Fruit fly (Drosophila melanogaster) whole organism, embryonic: ENCODE results near the gene Rpn1.

Experiments used
- ATbp ChIP-seq: fragments of 200-800 bp; sonication (Bioruptor generic); optimal IDR thresholded peaks from 2 replicates; lab custom pipeline; 2017; ENCODE audit warnings: missing biosample characterization, mild to moderate bottlenecking, missing genetic modification characterization, missing genetic modification reagents
- Aef1 ChIP-seq: fragments of 200-800 bp; sonication (Bioruptor generic); IDR thresholded peaks from 3 replicates; pipeline ENCODE4 v1.3.6; 2022; ENCODE audit warnings: missing biosample characterization, missing genetic modification characterization
- Atf-2 ChIP-seq: fragments of 200-800 bp; sonication (Bioruptor generic); optimal IDR thresholded peaks from 2 replicates; lab custom pipeline; 2016; ENCODE audit warnings: missing biosample characterization, missing genetic modification characterization
- Atf6 ChIP-seq: fragments of 200-800 bp; sonication (Bioruptor generic); IDR thresholded peaks from 2 replicates; pipeline ENCODE4 v1.3.6; 2022; ENCODE audit warnings: missing biosample characterization, missing genetic modification characterization
- CG11085 ChIP-seq: fragments of 200-800 bp; sonication (Bioruptor generic); IDR thresholded peaks from 2 replicates; pipeline ENCODE4 v1.3.6; 2022; ENCODE audit warnings: missing biosample characterization, missing genetic modification characterization
- CG12659 ChIP-seq: fragments of 200-800 bp; sonication (Bioruptor generic); optimal IDR thresholded peaks from 3 replicates; lab custom pipeline; 2017; ENCODE audit warnings: mild to moderate bottlenecking, missing biosample characterization, missing genetic modification reagents, missing genetic modification characterization
- CG14860 ChIP-seq: fragments of 200-800 bp; sonication (Bioruptor generic); IDR thresholded peaks from 3 replicates; pipeline ENCODE4 v1.3.6; 2022; ENCODE audit warnings: missing biosample characterization, missing genetic modification characterization; ENCODE audit not compliant: partially characterized antibody
- CG1529 ChIP-seq: fragments of 200-800 bp; sonication (Bioruptor generic); optimal IDR thresholded peaks from 3 replicates; lab custom pipeline; 2018; ENCODE audit warnings: missing biosample characterization, missing genetic modification characterization
- CG15696 ChIP-seq: fragments of 200-800 bp; sonication (Bioruptor generic); optimal IDR thresholded peaks from 2 replicates; lab custom pipeline; 2019; ENCODE audit warnings: missing biosample characterization, mild to moderate bottlenecking, missing genetic modification characterization, moderate library complexity
- CG31224 ChIP-seq: fragments of 200-800 bp; sonication (Bioruptor generic); IDR thresholded peaks from 2 replicates; pipeline ENCODE4 v1.3.6; 2022; ENCODE audit warnings: missing biosample characterization, missing genetic modification characterization
- CG33213 ChIP-seq: fragments of 200-800 bp; sonication (Bioruptor generic); optimal IDR thresholded peaks from 3 replicates; lab custom pipeline; 2016; ENCODE audit warnings: missing biosample characterization, missing genetic modification characterization
- CG4328 ChIP-seq: fragments of 200-800 bp; sonication (Bioruptor generic); optimal IDR thresholded peaks from 3 replicates; lab custom pipeline; 2017; ENCODE audit warnings: missing biosample characterization, missing genetic modification reagents, missing genetic modification characterization
- CG4854 ChIP-seq: fragments of 200-800 bp; sonication (Bioruptor generic); optimal IDR thresholded peaks from 2 replicates; lab custom pipeline; 2016; ENCODE audit warnings: missing biosample characterization, missing genetic modification characterization, inconsistent platforms
- CG5245 ChIP-seq: fragments of 200-800 bp; sonication (Bioruptor generic); optimal IDR thresholded peaks from 3 replicates; lab custom pipeline; 2016; ENCODE audit warnings: missing biosample characterization, missing genetic modification characterization
- CG6683 ChIP-seq: fragments of 200-800 bp; sonication (Bioruptor generic); optimal IDR thresholded peaks from 2 replicates; lab custom pipeline; 2017; ENCODE audit warnings: missing biosample characterization, mild to moderate bottlenecking, missing genetic modification characterization, missing genetic modification reagents
- CG6854 ChIP-seq: fragments of 200-800 bp; sonication (Bioruptor generic); optimal IDR thresholded peaks from 3 replicates; lab custom pipeline; 2017; ENCODE audit warnings: missing biosample characterization, mild to moderate bottlenecking, missing genetic modification characterization
- CG7357 ChIP-seq: fragments of 200-800 bp; sonication (Bioruptor generic); IDR thresholded peaks from 3 replicates; pipeline ENCODE4 v1.3.6; 2022; ENCODE audit warnings: missing biosample characterization, missing genetic modification characterization
- CG7928 ChIP-seq: fragments of 200-800 bp; sonication (Bioruptor generic); optimal IDR thresholded peaks from 2 replicates; lab custom pipeline; 2017; ENCODE audit warnings: missing biosample characterization, mild to moderate bottlenecking, missing genetic modification characterization
- CG8924 ChIP-seq: fragments of 200-800 bp; optimal IDR thresholded peaks from 3 replicates; lab custom pipeline; 2019; ENCODE audit warnings: missing biosample characterization, mild to moderate bottlenecking, missing genetic modification characterization, moderate library complexity
- CG9437 ChIP-seq: fragments of 200-800 bp; sonication (Bioruptor generic); optimal IDR thresholded peaks from 2 replicates; lab custom pipeline; 2018; ENCODE audit warnings: missing biosample characterization, mild to moderate bottlenecking, missing genetic modification characterization
- CG9609 ChIP-seq: fragments of 200-800 bp; sonication (Bioruptor generic); optimal IDR thresholded peaks from 3 replicates; lab custom pipeline; 2016; ENCODE audit warnings: missing biosample characterization, missing genetic modification characterization
- CG9727 ChIP-seq: fragments of 200-800 bp; sonication (Bioruptor generic); optimal IDR thresholded peaks from 3 replicates; lab custom pipeline; 2017; ENCODE audit warnings: missing biosample characterization, mild to moderate bottlenecking, missing genetic modification characterization
- Camta ChIP-seq: fragments of 200-800 bp; sonication (Bioruptor generic); optimal IDR thresholded peaks from 2 replicates; lab custom pipeline; 2016; ENCODE audit warnings: missing biosample characterization, missing genetic modification characterization
- Eip74EF ChIP-seq, 2 experiments: fragments of 200-800 bp in 1 of 2; fragments of >200 bp in 1 of 2; sonication (Bioruptor generic) in 1 of 2; optimal IDR thresholded peaks; 2 replicates each; lab custom pipeline; 2017 to 2019; ENCODE audit warnings: missing biosample characterization in 2 of 2, missing genetic modification characterization in 2 of 2, mild to moderate bottlenecking in 1 of 2, moderate library complexity in 1 of 2
- Elba2 ChIP-seq: fragments of 200-800 bp; sonication (Bioruptor generic); optimal IDR thresholded peaks from 3 replicates; lab custom pipeline; 2016; ENCODE audit warnings: missing biosample characterization, missing genetic modification characterization
- Fer3 ChIP-seq: fragments of 200-800 bp; sonication (Bioruptor generic); optimal IDR thresholded peaks from 2 replicates; lab custom pipeline; 2018; ENCODE audit warnings: missing biosample characterization, mild to moderate bottlenecking, missing genetic modification characterization, moderate library complexity
- Hey ChIP-seq: fragments of 200-800 bp; sonication (Bioruptor generic); optimal IDR thresholded peaks from 3 replicates; lab custom pipeline; 2018; ENCODE audit warnings: missing biosample characterization, mild to moderate bottlenecking, missing genetic modification characterization
- Hmx ChIP-seq: fragments of 200-800 bp; sonication (Bioruptor generic); optimal IDR thresholded peaks from 2 replicates; lab custom pipeline; 2016; ENCODE audit warnings: missing biosample characterization, missing genetic modification characterization
- Mes4 ChIP-seq: fragments of 200-800 bp; sonication (Bioruptor generic); optimal IDR thresholded peaks from 2 replicates; lab custom pipeline; 2016; ENCODE audit warnings: missing biosample characterization, missing genetic modification characterization
- PHDP ChIP-seq: fragments of 200-800 bp; sonication (Bioruptor generic); optimal IDR thresholded peaks from 3 replicates; lab custom pipeline; 2018; ENCODE audit warnings: missing biosample characterization, mild to moderate bottlenecking, missing genetic modification characterization, moderate library complexity
- Six4 ChIP-seq: fragments of 200-800 bp; sonication (Bioruptor generic); optimal IDR thresholded peaks from 2 replicates; lab custom pipeline; 2016; ENCODE audit warnings: missing biosample characterization, missing genetic modification characterization
- Sry-β ChIP-seq: fragments of 200-800 bp; sonication (Bioruptor generic); optimal IDR thresholded peaks from 2 replicates; lab custom pipeline; 2018; ENCODE audit warnings: missing biosample characterization, mild to moderate bottlenecking, missing genetic modification characterization, moderate library complexity
- ap ChIP-seq: fragments of 200-800 bp; sonication (Bioruptor generic); IDR thresholded peaks from 2 replicates; pipeline ENCODE4 v1.3.6; 2022; ENCODE audit warnings: missing biosample characterization, missing genetic modification characterization
- ase ChIP-seq: fragments of 200-800 bp; sonication (Bioruptor generic); IDR thresholded peaks from 3 replicates; pipeline ENCODE4 v1.3.6; 2022; ENCODE audit warnings: missing biosample characterization, missing genetic modification characterization
- bcd ChIP-seq: fragments of 200-800 bp; sonication (Bioruptor generic); optimal IDR thresholded peaks from 2 replicates; lab custom pipeline; 2017; ENCODE audit warnings: missing biosample characterization, mild to moderate bottlenecking, missing genetic modification characterization
- br ChIP-seq: fragments of >200 bp; optimal IDR thresholded peaks from 2 replicates; lab custom pipeline; 2017
- danr ChIP-seq: fragments of 200-800 bp; sonication (Bioruptor generic); IDR thresholded peaks from 2 replicates; pipeline ENCODE4 v1.3.6; 2022; ENCODE audit warnings: missing biosample characterization, missing genetic modification characterization
- ewg ChIP-seq: fragments of 200-800 bp; sonication (Bioruptor generic); optimal IDR thresholded peaks from 3 replicates; lab custom pipeline; 2017; ENCODE audit warnings: mild to moderate bottlenecking, missing biosample characterization, missing genetic modification reagents, missing genetic modification characterization
- gce ChIP-seq: fragments of 200-800 bp; sonication (Bioruptor generic); IDR thresholded peaks from 3 replicates; pipeline ENCODE4 v1.3.6; 2022; ENCODE audit warnings: missing biosample characterization, missing genetic modification characterization
- lbe ChIP-seq: fragments of 200-800 bp; sonication (Bioruptor generic); optimal IDR thresholded peaks from 2 replicates; lab custom pipeline; 2016; ENCODE audit warnings: missing biosample characterization, mild to moderate bottlenecking, missing genetic modification characterization
- nerfin-1 ChIP-seq: fragments of 200-800 bp; sonication (Bioruptor generic); optimal IDR thresholded peaks from 3 replicates; lab custom pipeline; 2019; ENCODE audit warnings: missing biosample characterization, mild to moderate bottlenecking, missing genetic modification characterization, moderate library complexity
- onecut ChIP-seq: fragments of 200-800 bp; sonication (Bioruptor generic); IDR thresholded peaks from 2 replicates; pipeline ENCODE4 v1.3.6; 2022; ENCODE audit warnings: missing biosample characterization, missing genetic modification characterization
- run ChIP-seq: fragments of 200-800 bp; sonication (Bioruptor generic); optimal IDR thresholded peaks from 3 replicates; lab custom pipeline; 2018; ENCODE audit warnings: missing biosample characterization, mild to moderate bottlenecking, missing genetic modification characterization
- salm ChIP-seq: fragments of 200-800 bp; sonication (Bioruptor generic); optimal IDR thresholded peaks from 2 replicates; lab custom pipeline; 2018; ENCODE audit warnings: missing biosample characterization, mild to moderate bottlenecking, missing genetic modification characterization
- sens ChIP-seq: fragments of 200-800 bp; sonication (Bioruptor generic); peaks from one replicate; lab custom pipeline; 2016; ENCODE audit warnings: missing biosample characterization, missing genetic modification characterization
- slp2 ChIP-seq: fragments of 200-800 bp; sonication (Bioruptor generic); optimal IDR thresholded peaks from 2 replicates; lab custom pipeline; 2016; ENCODE audit warnings: missing biosample characterization, missing genetic modification characterization
- sqz ChIP-seq: fragments of 200-800 bp; sonication (Bioruptor generic); optimal IDR thresholded peaks from 3 replicates; lab custom pipeline; 2018; ENCODE audit warnings: missing biosample characterization, mild to moderate bottlenecking, missing genetic modification characterization
- vnd ChIP-seq: fragments of 200-800 bp; sonication (Bioruptor generic); IDR thresholded peaks from 3 replicates; pipeline ENCODE4 v1.3.6; 2022; ENCODE audit warnings: missing biosample characterization, missing genetic modification characterization; ENCODE audit not compliant: partially characterized antibody
- wek ChIP-seq: fragments of 200-800 bp; sonication (Bioruptor generic); optimal IDR thresholded peaks from 3 replicates; lab custom pipeline; 2018; ENCODE audit warnings: missing biosample characterization, mild to moderate bottlenecking, missing genetic modification characterization, moderate library complexity

Rpn1 gene

dm6 chr3L:19870843-19871666 is 43.8 kb upstream of the Rpn1 start, which contains the start of the genes Rab8 and Usp32 (continued):
- TF ChIP-seq Six4 (GFP tag; lab: Kevin White, UChicago) = peak; percentile 34
- peak; percentile 8 for TF ChIP-seq CG7928 (GFP tag; lab: Kevin White, UChicago)
- TF ChIP-seq salm = peak; percentile 19
- peak; percentile 32 for TF ChIP-seq CG8924
- TF ChIP-seq CG5245 = peak; percentile 34
- peak in 1 of 2 experiments; percentile 29 for TF ChIP-seq Eip74EF (GFP tag; optimal IDR thresholded peaks at IDR 0.05; lab: Kevin White, UChicago)
- TF ChIP-seq Atf-2 (GFP tag; lab: Kevin White, UChicago) = peak; percentile 27
- TF ChIP-seq Mes4 = peak; percentile 31
- peak; percentile 9 for TF ChIP-seq CG15696 (tag; lab: Kevin White, UChicago)
- TF ChIP-seq onecut (GFP tag; lab: Robert Waterston, UW) = peak; percentile 65
- TF ChIP-seq Aef1 (GFP tag; lab: Robert Waterston, UW) = no peak
- no peak for TF ChIP-seq bcd (GFP tag; lab: Kevin White, UChicago)
- no peak for TF ChIP-seq run (tag; lab: Kevin White, UChicago)
- no peak for TF ChIP-seq ap (GFP tag; lab: Robert Waterston, UW)
- peak; percentile 35 for TF ChIP-seq wek
- peak; percentile 58 for TF ChIP-seq CG4854 (GFP tag; lab: Kevin White, UChicago)
- peak; percentile 27; the same call in 1 of the 2 replicates for TF ChIP-seq CG31224
- TF ChIP-seq danr (GFP tag; lab: Robert Waterston, UW) = 0 out of 2 replicates have a peak, but pooled peaks have one; percentile 6
- TF ChIP-seq ewg (GFP tag; lab: Kevin White, UChicago) = no peak
- 0 out of 2 replicates have a peak, but pooled peaks have one; percentile 37 for TF ChIP-seq Atf6 (GFP tag; lab: Robert Waterston, UW)
- peak; percentile 78 for TF ChIP-seq sens
- peak; percentile 78 for TF ChIP-seq CG14860
- no peak for TF ChIP-seq ase (GFP tag; lab: Robert Waterston, UW)
- TF ChIP-seq lbe = peak; percentile 77
- TF ChIP-seq CG9609 (GFP tag; lab: Kevin White, UChicago) = peak; percentile 64
- peak; percentile 21 for TF ChIP-seq slp2
- peak; percentile 92 for TF ChIP-seq CG12659
- TF ChIP-seq Camta (GFP tag; lab: Kevin White, UChicago) = peak; percentile 31
- TF ChIP-seq CG9437 (GFP tag; lab: Kevin White, UChicago) = peak; percentile 56
- TF ChIP-seq CG6683 = peak; percentile 22
- peak; percentile 82 for TF ChIP-seq vnd (GFP tag; lab: Robert Waterston, UW)
- peak; percentile 53 for TF ChIP-seq Elba2 (GFP tag; lab: Kevin White, UChicago)
- no peak for TF ChIP-seq gce (GFP tag; lab: Robert Waterston, UW)
- no peak for TF ChIP-seq Hmx (GFP tag; lab: Kevin White, UChicago)
- TF ChIP-seq CG11085 = peak; percentile 44; the same call in 1 of the 2 replicates
- TF ChIP-seq ATbp (GFP tag; lab: Kevin White, UChicago) = peak; percentile 20
- TF ChIP-seq sqz (GFP tag; lab: Kevin White, UChicago) = no peak
- TF ChIP-seq Fer3 (tag; lab: Kevin White, UChicago) = no peak
- peak; percentile 23 for TF ChIP-seq Sry-β (GFP tag; lab: Kevin White, UChicago)
- no peak for TF ChIP-seq br (lab: Kevin White, UChicago)
- peak; percentile 50 for TF ChIP-seq Hey (tag; lab: Kevin White, UChicago)
- TF ChIP-seq CG7357 = 0 out of 3 replicates have a peak, but pooled peaks have one; percentile 33
- TF ChIP-seq CG6854 (GFP tag; lab: Kevin White, UChicago) = no peak
- TF ChIP-seq PHDP (tag; lab: Kevin White, UChicago) = peak; percentile 58
- peak; percentile 74 for TF ChIP-seq CG4328 (GFP tag; lab: Kevin White, UChicago)
- TF ChIP-seq nerfin-1 (tag; lab: Kevin White, UChicago) = peak; percentile 74
- TF ChIP-seq CG33213 (GFP tag; lab: Kevin White, UChicago) = peak; percentile 72
- no peak for TF ChIP-seq CG1529 (GFP tag; lab: Kevin White, UChicago)
- TF ChIP-seq CG9727 (GFP tag; lab: Kevin White, UChicago) = peak; percentile 49
